Worm (Caenorhabditis elegans) whole organism, L1 larva: Measurements from ENCODE around the gene scav-1.

Source experiments
- C16A3.4 ChIP-seq: fragments of 150-350 bp; optimal IDR thresholded peaks from 2 replicates; lab custom pipeline; 2014; ENCODE audit warnings: missing biosample characterization, missing genetic modification characterization
- F16B12.6 ChIP-seq: fragments of 150-350 bp; optimal IDR thresholded peaks from 2 replicates; lab custom pipeline; 2014; ENCODE audit warnings: missing biosample characterization, missing genetic modification characterization
- aha-1 ChIP-seq: fragments of 150-350 bp; optimal IDR thresholded peaks from 2 replicates; lab custom pipeline; 2014; ENCODE audit warnings: missing biosample characterization, missing genetic modification characterization
- alr-1 ChIP-seq: fragments of 200-800 bp; sonication (Bioruptor generic); optimal IDR thresholded peaks from 2 replicates; lab custom pipeline; 2018; ENCODE audit warnings: borderline replicate concordance, mild to moderate bottlenecking, missing genetic modification characterization, missing compliant biosample characterization
- ama-1 ChIP-seq: fragments of 150-350 bp; optimal IDR thresholded peaks from 2 replicates; lab custom pipeline; 2014
- ceh-63 ChIP-seq: fragments of 200-800 bp; sonication (Bioruptor generic); optimal IDR thresholded peaks from 2 replicates; lab custom pipeline; 2018; ENCODE audit warnings: mild to moderate bottlenecking, missing genetic modification characterization, missing compliant biosample characterization
- dsc-1 ChIP-seq: sonication (generic microtip); optimal IDR thresholded peaks from 2 replicates; lab custom pipeline; 2016; ENCODE audit warnings: mild to moderate bottlenecking, missing genetic modification characterization, missing compliant biosample characterization
- efl-3 ChIP-seq: fragments of 200-800 bp; sonication (Bioruptor generic); optimal IDR thresholded peaks from 2 replicates; lab custom pipeline; 2018; ENCODE audit warnings: mild to moderate bottlenecking, missing genetic modification characterization, missing compliant biosample characterization
- egl-13 ChIP-seq: sonication (generic microtip); optimal IDR thresholded peaks from 2 replicates; lab custom pipeline; 2016; ENCODE audit warnings: missing genotype, missing genetic modification reagents, missing genetic modification characterization, missing compliant biosample characterization
- egl-27 ChIP-seq, 2 experiments: fragments of 150-350 bp in 1 of 2; sonication (generic microtip); optimal IDR thresholded peaks; 3 replicates each; lab custom pipeline; 2017 to 2018; ENCODE audit warnings: missing biosample characterization in 2 of 2, missing genetic modification characterization in 2 of 2, missing genetic modification reagents in 2 of 2
- elt-2 ChIP-seq: sonication (generic microtip); optimal IDR thresholded peaks from 2 replicates; lab custom pipeline; 2016; ENCODE audit warnings: missing genetic modification characterization, mild to moderate bottlenecking, inconsistent platforms, missing compliant biosample characterization, missing genetic modification reagents
- fkh-10 ChIP-seq: sonication (generic microtip); optimal IDR thresholded peaks from 2 replicates; lab custom pipeline; 2017; ENCODE audit warnings: missing biosample characterization, missing genetic modification reagents, missing genetic modification characterization
- fkh-4 ChIP-seq: sonication (generic microtip); optimal IDR thresholded peaks from 2 replicates; lab custom pipeline; 2016; ENCODE audit warnings: missing compliant biosample characterization, missing genetic modification characterization, borderline replicate concordance
- fkh-8 ChIP-seq: sonication (generic microtip); optimal IDR thresholded peaks from 2 replicates; lab custom pipeline; 2016; ENCODE audit warnings: mild to moderate bottlenecking, missing genetic modification characterization, missing compliant biosample characterization
- fos-1 ChIP-seq: fragments of 150-350 bp; optimal IDR thresholded peaks from 2 replicates; lab custom pipeline; 2014; ENCODE audit warnings: missing biosample characterization, missing genetic modification characterization
- hlh-17 ChIP-seq: fragments of 200-800 bp; sonication (Bioruptor generic); optimal IDR thresholded peaks from 2 replicates; lab custom pipeline; 2018; ENCODE audit warnings: missing genetic modification characterization, mild to moderate bottlenecking, missing compliant biosample characterization, moderate library complexity, borderline replicate concordance
- hlh-4 ChIP-seq: sonication (generic microtip); optimal IDR thresholded peaks from 2 replicates; lab custom pipeline; 2016; ENCODE audit warnings: mild to moderate bottlenecking, missing genetic modification characterization, missing compliant biosample characterization
- lin-13 ChIP-seq: fragments of 150-350 bp; optimal IDR thresholded peaks from 2 replicates; lab custom pipeline; 2014; ENCODE audit warnings: missing biosample characterization, missing genetic modification reagents, missing genetic modification characterization
- lin-14 ChIP-seq: fragments of 200-800 bp; sonication (Bioruptor generic); optimal IDR thresholded peaks from 2 replicates; lab custom pipeline; 2018; ENCODE audit warnings: mild to moderate bottlenecking, missing genetic modification characterization, moderate library complexity, missing compliant biosample characterization
- lir-3 ChIP-seq: sonication (generic microtip); optimal IDR thresholded peaks from 2 replicates; lab custom pipeline; 2016; ENCODE audit warnings: mild to moderate bottlenecking, missing genetic modification characterization, moderate library complexity, missing compliant biosample characterization; ENCODE audit not compliant: poor library complexity
- lsy-2 ChIP-seq, 2 experiments: fragments of 150-350 bp; optimal IDR thresholded peaks; 2 replicates each; lab custom pipeline; 2014; ENCODE audit warnings: missing biosample characterization in 2 of 2, missing genetic modification characterization in 2 of 2
- mef-2 ChIP-seq: fragments of 150-350 bp; optimal IDR thresholded peaks from 2 replicates; lab custom pipeline; 2014; ENCODE audit warnings: missing biosample characterization, missing genetic modification characterization
- nhr-19 ChIP-seq: fragments of 200-800 bp; sonication (Bioruptor generic); conservative IDR thresholded peaks from 2 replicates; pipeline ENCODE4 v1.3.6; 2022; ENCODE audit warnings: missing genetic modification characterization, missing compliant biosample characterization
- nhr-47 ChIP-seq: sonication (generic microtip); optimal IDR thresholded peaks from 2 replicates; lab custom pipeline; 2016; ENCODE audit warnings: mild to moderate bottlenecking, missing genetic modification characterization, moderate library complexity, missing compliant biosample characterization
- nhr-71 ChIP-seq: sonication (generic microtip); optimal IDR thresholded peaks from 2 replicates; lab custom pipeline; 2016; ENCODE audit warnings: mild to moderate bottlenecking, missing genetic modification characterization, moderate library complexity, missing compliant biosample characterization
- nhr-77 ChIP-seq: fragments of 150-350 bp; optimal IDR thresholded peaks from 2 replicates; lab custom pipeline; 2014; ENCODE audit warnings: missing biosample characterization, missing genetic modification characterization
- pax-3 ChIP-seq: fragments of 200-800 bp; sonication (Bioruptor generic); optimal IDR thresholded peaks from 2 replicates; lab custom pipeline; 2018; ENCODE audit warnings: mild to moderate bottlenecking, missing genetic modification characterization, moderate library complexity, missing compliant biosample characterization
- snpc-4 ChIP-seq: fragments of 150-350 bp; optimal IDR thresholded peaks from 2 replicates; lab custom pipeline; 2014; ENCODE audit warnings: missing biosample characterization, missing genetic modification characterization
- snu-23 ChIP-seq: sonication (generic microtip); optimal IDR thresholded peaks from 2 replicates; lab custom pipeline; 2016; ENCODE audit warnings: missing genetic modification characterization, missing compliant biosample characterization
- sox-4 ChIP-seq: sonication (generic microtip); optimal IDR thresholded peaks from 2 replicates; lab custom pipeline; 2016; ENCODE audit warnings: missing genetic modification characterization, missing compliant biosample characterization
- sup-37 ChIP-seq: fragments of 200-800 bp; sonication (Bioruptor generic); optimal IDR thresholded peaks from 2 replicates; lab custom pipeline; 2018; ENCODE audit warnings: mild to moderate bottlenecking, missing genetic modification characterization, missing compliant biosample characterization
- tbx-2 ChIP-seq: sonication (generic microtip); optimal IDR thresholded peaks from 2 replicates; lab custom pipeline; 2016; ENCODE audit warnings: missing genetic modification characterization, missing compliant biosample characterization
- unc-130 ChIP-seq: fragments of 150-350 bp; optimal IDR thresholded peaks from 2 replicates; lab custom pipeline; 2017; ENCODE audit warnings: missing biosample characterization, missing genetic modification characterization, inconsistent platforms
- ztf-11 ChIP-seq, 2 experiments: sonication (generic microtip); optimal IDR thresholded peaks; 2 replicates each; lab custom pipeline; 2016 to 2017; ENCODE audit warnings: missing genetic modification characterization in 2 of 2, missing biosample characterization in 1 of 2, missing compliant biosample characterization in 1 of 2
- ztf-4 ChIP-seq: fragments of 150-350 bp; optimal IDR thresholded peaks from 2 replicates; lab custom pipeline; 2014; ENCODE audit warnings: missing biosample characterization, missing genetic modification characterization

scav-1 gene

ce11 chrX:5386558-5386957 is 13.8 kb downstream of the scav-1 start, which contains the start of gene kcnl-3 (continued):
- TF ChIP-seq unc-130 (tag; lab: Kevin White, UChicago): no peak

ce11 chrX:5382778-5383177 is 17.6 kb downstream of the scav-1 start:
- TF ChIP-seq C16A3.4 (tag; lab: Kevin White, UChicago) (no peak), ceh-63 (GFP tag; lab: Kevin White, UChicago) (no peak), dsc-1 (peak; percentile 84)
- TF ChIP-seq, all 84 proteins: peak for 1

ce11 chrX:5377307-5377706 is 23.1 kb downstream of the scav-1 start, which contains the start of gene sek-5:
Gene sek-5 (plus strand): TSS chrX:5377607.
- TF ChIP-seq mef-2 (tag; lab: Kevin White, UChicago) (no peak), aha-1 (tag; lab: Kevin White, UChicago) (no peak), snu-23 (GFP tag; lab: Kevin White, UChicago) (no peak), egl-27 (tag; optimal IDR thresholded peaks at IDR 0.05; lab: Kevin White, UChicago) (no peak), fkh-8 (tag; lab: Kevin White, UChicago) (no peak), fos-1 (no peak), fkh-4 (tag; lab: Kevin White, UChicago) (no peak), lir-3 (tag; lab: Kevin White, UChicago) (no peak)

- TF ChIP-seq elt-2 (tag; lab: Kevin White, UChicago) (peak; percentile 42), tbx-2 (tag; lab: Kevin White, UChicago) (no peak)
Measured at ce11 chrX:5374742-5375141, 25.6 kb downstream of the scav-1 start, which contains the start of gene sek-4. Gene sek-4 (plus strand): TSS chrX:5375059.

- no peak for TF ChIP-seq snpc-4
- no peak for TF ChIP-seq sox-4 (tag; lab: Kevin White, UChicago)
- no peak for TF ChIP-seq hlh-17
- no peak for TF ChIP-seq sup-37 (GFP tag; lab: Kevin White, UChicago)
- TF ChIP-seq alr-1 (tag; lab: Kevin White, UChicago): no peak
- no peak for TF ChIP-seq nhr-71 (tag; lab: Kevin White, UChicago)
- no peak for TF ChIP-seq lin-13 (GFP tag; lab: Kevin White, UChicago)
- TF ChIP-seq nhr-77 (tag; lab: Kevin White, UChicago): no peak
- no peak for TF ChIP-seq mef-2 (tag; lab: Kevin White, UChicago)
- TF ChIP-seq, all 84 proteins: peak for 0
Measured at ce11 chrX:5373597-5373996, 26.8 kb downstream of the scav-1 start.

- no peak for TF ChIP-seq lin-14 (GFP tag; lab: Kevin White, UChicago)
- no peak for TF ChIP-seq ztf-4 (tag; lab: Kevin White, UChicago)
- no peak for TF ChIP-seq nhr-19 (GFP tag; lab: Robert Waterston, UW)
- no peak for TF ChIP-seq alr-1 (tag; lab: Kevin White, UChicago)
- TF ChIP-seq lsy-2 (tag; optimal IDR thresholded peaks at IDR 0.05; lab: Kevin White, UChicago): no peak
- no peak for TF ChIP-seq nhr-47 (tag; lab: Kevin White, UChicago)
- TF ChIP-seq efl-3 (GFP tag; lab: Kevin White, UChicago): no peak
- no peak for TF ChIP-seq ama-1 (lab: Kevin White, UChicago)
- no peak for TF ChIP-seq pax-3
- TF ChIP-seq snpc-4: no peak
- no peak for TF ChIP-seq hlh-4
- TF ChIP-seq F16B12.6: no peak
- no peak for TF ChIP-seq fkh-10 (GFP tag; lab: Kevin White, UChicago)
- TF ChIP-seq ztf-11 (tag; optimal IDR thresholded peaks at IDR 0.05; lab: Kevin White, UChicago): no peak
- TF ChIP-seq egl-13 (tag; lab: Kevin White, UChicago): no peak
Measured at ce11 chrX:5372638-5373037, 27.7 kb downstream of the scav-1 start, which contains the start of gene F35C8.8. Gene F35C8.8 (minus strand): TSS chrX:5372639.
